Worm (Caenorhabditis elegans): ENCODE data around the gene T26E4.7.

ce11 chrV:15809543-15809942 lies 16.2 kb downstream of the T26E4.7 start, which contains the start of gene srsx-36:
- TF ChIP-seq tab-1 (GFP tag; IDR thresholded peaks at IDR 0.05) (no peak), ref-1 (GFP tag; conservative IDR thresholded peaks at IDR 0.05) (no peak), med-1 (GFP tag; optimal IDR thresholded peaks at IDR 0.05; ENCODE audit: insufficient read depth) (no peak), T22C8.4 (GFP tag; IDR thresholded peaks at IDR 0.05) (no peak), flt-1 (GFP tag; IDR thresholded peaks at IDR 0.05) (no peak), klf-2 (GFP tag; conservative IDR thresholded peaks at IDR 0.05) (no peak), ztf-23 (GFP tag; IDR thresholded peaks at IDR 0.05) (no peak), cog-1 (tag; optimal IDR thresholded peaks at IDR 0.05) (no peak)
